Worm (Caenorhabditis elegans): ENCODE data around the gene twk-34.

twk-34 gene

ce11 chrV:15758449-15758848 is 53.7 kb downstream of the twk-34 start, which contains the start of gene str-9:
str-9 (plus strand) TSS chrV:15758749.
- no peak for TF ChIP-seq lsy-2 (tag; optimal IDR thresholded peaks at IDR 0.05)
- no peak for TF ChIP-seq unc-39 (tag; optimal IDR thresholded peaks at IDR 0.05)
- TF ChIP-seq sptf-1 (tag; optimal IDR thresholded peaks at IDR 0.05) = no peak
- TF ChIP-seq pha-4 (tag; optimal IDR thresholded peaks at IDR 0.05) = no peak
